Worm (Caenorhabditis elegans): ENCODE measurements around the gene srlf-1.

ce11 chrII:7791408-7792050, 1.1 kb downstream of the srlf-1 start:
- TF ChIP-seq ceh-24 (tag; optimal IDR thresholded peaks at IDR 0.05) (no peak), pha-4 (tag; optimal IDR thresholded peaks at IDR 0.05) (no peak), ama-1 (optimal IDR thresholded peaks at IDR 0.05) (no peak), elt-4 (tag; optimal IDR thresholded peaks at IDR 0.05) (no peak), unc-55 (GFP tag; optimal IDR thresholded peaks at IDR 0.05) (no peak), F13H6.1 (tag; optimal IDR thresholded peaks at IDR 0.05) (no peak)
